Worm (Caenorhabditis elegans): ENCODE measurements around the gene K08D9.9.

DNA sequence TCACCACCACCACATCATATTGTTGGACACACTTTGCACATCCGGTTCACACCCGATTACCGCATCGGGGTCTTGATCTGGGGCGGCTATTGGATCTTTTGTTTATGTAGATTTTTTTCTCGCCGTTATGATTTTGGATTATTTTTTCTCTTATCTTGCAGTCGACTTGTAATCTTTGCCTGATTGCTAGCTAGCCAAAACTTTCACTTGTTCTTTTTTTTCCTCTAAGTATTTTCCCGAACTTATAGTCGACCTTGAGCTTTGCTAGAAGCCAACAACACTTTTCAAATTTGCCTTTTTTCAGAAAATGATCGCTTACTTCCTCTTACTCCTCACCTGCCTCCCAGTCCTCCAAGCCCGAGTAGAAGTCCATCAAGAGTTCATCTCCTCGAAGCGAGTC, 48.5 kb downstream of the K08D9.9 start, which contains the start of gene lag-2:
- TF ChIP-seq ces-1 (GFP tag; optimal IDR thresholded peaks at IDR 0.05): no peak
- no peak for TF ChIP-seq nhr-237 (tag; optimal IDR thresholded peaks at IDR 0.05)
- TF ChIP-seq mxl-3 (GFP tag; optimal IDR thresholded peaks at IDR 0.05): no peak
